Worm (Caenorhabditis elegans) whole organism, L3 larva: ENCODE measurements around the gene col-183.

Source experiments
- nhr-76 ChIP-seq: fragments of 150-350 bp; sonication (generic microtip); optimal IDR thresholded peaks from 5 replicates; lab custom pipeline; 2014; ENCODE audit warnings: missing biosample characterization, missing genetic modification characterization
- pqm-1 ChIP-seq: fragments of 150-350 bp; optimal IDR thresholded peaks from 2 replicates; lab custom pipeline; 2017; ENCODE audit warnings: missing biosample characterization, missing genetic modification characterization, inconsistent platforms
- snpc-4 ChIP-seq: fragments of 150-350 bp; optimal IDR thresholded peaks from 2 replicates; lab custom pipeline; 2014; ENCODE audit warnings: missing biosample characterization, missing genetic modification characterization
- unc-39 ChIP-seq: sonication (generic microtip); optimal IDR thresholded peaks from 4 replicates; lab custom pipeline; 2017; ENCODE audit warnings: missing biosample characterization, missing genetic modification characterization
- zag-1 ChIP-seq: fragments of 150-350 bp; optimal IDR thresholded peaks from 2 replicates; lab custom pipeline; 2014; ENCODE audit warnings: missing biosample characterization, missing genetic modification characterization

DNA sequence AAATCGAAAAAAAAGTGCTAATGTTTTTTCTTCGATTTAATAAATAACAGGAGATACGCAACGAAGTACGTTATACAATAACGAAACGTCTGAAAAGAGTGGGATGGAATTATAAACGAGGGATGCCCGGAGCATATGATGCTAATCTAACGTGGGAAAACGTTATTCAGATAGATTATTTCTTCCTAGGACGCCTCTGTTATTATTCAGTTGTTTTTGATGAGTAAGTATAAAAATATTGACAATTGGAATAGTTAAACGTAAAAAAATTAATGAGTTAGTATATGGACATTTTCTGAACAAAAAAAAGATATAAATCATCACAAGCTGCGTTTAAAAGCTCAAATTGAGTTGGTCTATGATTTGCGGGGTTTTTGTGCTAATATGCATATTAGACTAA lies 17.2 kb upstream of the col-183 start, which contains the start of gene srd-51:
- TF ChIP-seq zag-1 (tag; lab: Kevin White, UChicago) (no peak), unc-39 (no peak), snpc-4 (no peak), nhr-76 (tag; lab: Kevin White, UChicago) (no peak), pqm-1 (tag; lab: Kevin White, UChicago) (no peak)
